Worm (Caenorhabditis elegans) whole organism, L3 larva: Measurements from ENCODE around the gene bcl-11.

Source experiments
- aly-2 ChIP-seq: fragments of 150-350 bp; optimal IDR thresholded peaks from 2 replicates; lab custom pipeline; 2014; ENCODE audit warnings: missing biosample characterization, missing genetic modification characterization
- ama-1 ChIP-seq: fragments of 150-350 bp; optimal IDR thresholded peaks from 2 replicates; lab custom pipeline; 2018
- elt-2 ChIP-seq: sonication (generic microtip); optimal IDR thresholded peaks from 2 replicates; lab custom pipeline; 2016; ENCODE audit warnings: missing genetic modification reagents, mild to moderate bottlenecking, missing genetic modification characterization, missing compliant biosample characterization
- fkh-10 ChIP-seq: sonication (generic microtip); optimal IDR thresholded peaks from 2 replicates; lab custom pipeline; 2017; ENCODE audit warnings: missing biosample characterization, missing genetic modification reagents, missing genetic modification characterization
- fos-1 ChIP-seq: fragments of 150-350 bp; optimal IDR thresholded peaks from 2 replicates; lab custom pipeline; 2014; ENCODE audit warnings: missing biosample characterization, missing genetic modification characterization
- jun-1 ChIP-seq: fragments of 150-350 bp; optimal IDR thresholded peaks from 2 replicates; lab custom pipeline; 2014; ENCODE audit warnings: missing biosample characterization, missing genetic modification reagents, missing genetic modification characterization
- mdl-1 ChIP-seq: fragments of 150-350 bp; optimal IDR thresholded peaks from 2 replicates; lab custom pipeline; 2014; ENCODE audit warnings: missing biosample characterization, missing genetic modification characterization
- nfya-1 ChIP-seq: sonication (generic microtip); optimal IDR thresholded peaks from 2 replicates; lab custom pipeline; 2017; ENCODE audit warnings: missing genetic modification characterization, mild to moderate bottlenecking, missing compliant biosample characterization, antibody characterized with exemption, moderate library complexity; ENCODE audit not compliant: insufficient read depth
- nhr-76 ChIP-seq: fragments of 150-350 bp; sonication (generic microtip); optimal IDR thresholded peaks from 5 replicates; lab custom pipeline; 2014; ENCODE audit warnings: missing biosample characterization, missing genetic modification characterization
- skn-1 ChIP-seq: fragments of 150-350 bp; optimal IDR thresholded peaks from 2 replicates; lab custom pipeline; 2014; ENCODE audit warnings: missing biosample characterization, missing genetic modification characterization
- unc-62 ChIP-seq: fragments of 150-350 bp; sonication (generic microtip); optimal IDR thresholded peaks from 4 replicates; lab custom pipeline; 2014; ENCODE audit warnings: missing biosample characterization, missing genetic modification reagents, missing genetic modification characterization
- ztf-4 ChIP-seq: fragments of 150-350 bp; optimal IDR thresholded peaks from 2 replicates; lab custom pipeline; 2014; ENCODE audit warnings: missing biosample characterization, missing genetic modification characterization

- TF ChIP-seq nhr-76 (tag; lab: Kevin White, UChicago) (no peak), skn-1 (no peak), ztf-4 (tag; lab: Kevin White, UChicago) (no peak), nfya-1 (no peak), fos-1 (tag; lab: Kevin White, UChicago) (no peak), mdl-1 (no peak), unc-62 (GFP tag; lab: Kevin White, UChicago) (no peak), aly-2 (tag; lab: Kevin White, UChicago) (no peak), jun-1 (tag; lab: Kevin White, UChicago) (no peak), elt-2 (tag; lab: Kevin White, UChicago) (no peak), ama-1 (lab: Kevin White, UChicago) (no peak), fkh-10 (no peak)
These were observed 24.2 kb upstream of the bcl-11 start, which contains the start of gene T28C12.1 for ce11 chrV:6331607-6332006.
